Worm (Caenorhabditis elegans): Measurements from ENCODE around the gene aipr-1.

Gene aipr-1

ce11 chrII:6560291-6560690 lies 33.8 kb downstream of the aipr-1 start:
- TF ChIP-seq ztf-11 (tag; optimal IDR thresholded peaks at IDR 0.05) (no peak), nhr-28 (tag; optimal IDR thresholded peaks at IDR 0.05) (no peak), tlp-1 (tag; optimal IDR thresholded peaks at IDR 0.05) (no peak), alr-1 (tag; optimal IDR thresholded peaks at IDR 0.05; ENCODE audit: borderline replicate concordance) (no peak), efl-3 (GFP tag; optimal IDR thresholded peaks at IDR 0.05) (no peak)

DNA sequence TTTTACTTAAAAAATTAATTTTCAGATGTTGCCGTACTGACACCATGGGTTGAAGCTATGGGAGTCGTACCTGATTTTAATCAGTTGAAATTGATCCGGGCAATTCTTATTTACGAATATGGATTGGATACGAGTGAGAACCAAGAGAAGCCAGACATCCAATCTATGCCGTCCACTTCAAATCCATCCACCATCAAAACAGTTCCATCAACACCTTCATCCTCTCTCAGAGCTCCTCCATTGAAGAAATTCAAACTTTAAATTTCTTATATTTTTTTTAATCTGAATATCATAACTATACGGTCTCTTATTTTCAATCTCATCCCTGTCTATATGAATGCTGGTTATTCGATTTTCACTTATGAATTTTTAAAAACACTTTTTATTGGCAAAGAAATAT lies 35.2 kb downstream of the aipr-1 start:
- no peak for TF ChIP-seq efl-1 (optimal IDR thresholded peaks at IDR 0.05)
- TF ChIP-seq efl-1 (GFP tag; optimal IDR thresholded peaks at IDR 0.05 in 1 of 2), result peak in 1 of 2 experiments; percentile 14
- peak in 1 of 2 experiments; percentile 19 for TF ChIP-seq lin-35 (GFP tag; optimal IDR thresholded peaks at IDR 0.05)
- TF ChIP-seq nhr-47 (tag; optimal IDR thresholded peaks at IDR 0.05), result no peak
- TF ChIP-seq ama-1 (optimal IDR thresholded peaks at IDR 0.05), result peak; percentile 64

DNA sequence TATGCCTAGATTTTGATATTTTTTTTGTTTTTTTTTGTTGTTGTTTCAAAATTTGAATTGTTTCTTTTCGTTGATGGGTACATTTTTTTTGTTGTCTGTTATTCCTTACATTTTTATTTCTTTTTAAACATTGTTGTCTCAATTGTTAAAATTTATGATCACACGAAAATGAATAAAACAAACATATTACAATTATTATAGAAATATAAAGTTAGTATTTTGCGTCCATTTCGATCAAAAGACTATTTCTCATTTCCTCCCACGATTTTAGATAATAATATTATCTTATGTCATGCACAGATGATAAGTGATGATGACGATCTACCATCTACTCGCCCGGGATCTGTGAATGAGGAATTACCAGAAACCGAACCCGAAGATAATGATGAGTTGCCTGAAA lies 39.4 kb downstream of the aipr-1 start, which contains the start of gene wrn-1:
TSS of gene wrn-1 (plus strand) at position 301 of the 400 bp plus-strand sequence.
- TF ChIP-seq unc-98 (GFP tag; IDR thresholded peaks at IDR 0.05), result no peak
- TF ChIP-seq snpc-4 (tag; optimal IDR thresholded peaks at IDR 0.05), result no peak

DNA sequence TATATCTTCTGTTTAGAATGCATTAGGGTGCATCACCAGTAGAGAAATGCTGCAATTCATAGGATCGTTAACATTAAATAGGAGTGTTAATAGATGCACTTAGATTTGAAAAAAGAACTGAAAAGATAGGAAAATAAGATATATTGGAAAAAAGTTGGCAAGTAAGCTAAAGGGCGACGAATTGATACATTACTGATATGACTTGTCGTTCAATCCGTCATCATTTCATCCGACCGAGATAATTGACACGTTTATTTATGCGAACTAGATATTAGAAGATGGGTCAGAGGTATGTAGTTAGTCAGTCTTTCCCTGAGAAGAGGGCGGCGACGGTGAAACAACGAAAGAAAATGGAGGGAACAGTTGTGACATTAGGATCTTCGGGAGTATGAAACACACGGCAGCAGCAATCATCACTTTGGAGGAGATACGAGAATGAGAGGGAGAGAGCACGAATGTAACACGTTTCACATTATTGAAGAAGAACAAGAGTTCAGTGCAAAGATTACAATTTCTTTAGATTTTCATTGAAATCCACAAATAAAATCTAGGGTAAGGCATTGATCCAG lies 49.1 kb downstream of the aipr-1 start, which contains the start of gene lron-15:
TSS of gene lron-15 (minus strand) at position 51 of the 569 bp plus-strand sequence.
- TF ChIP-seq egl-27 (tag; optimal IDR thresholded peaks at IDR 0.05) (no peak), lin-14 (GFP tag; optimal IDR thresholded peaks at IDR 0.05) (peak; percentile 19), dpl-1 (GFP tag; optimal IDR thresholded peaks at IDR 0.05) (no peak), jun-1 (tag; optimal IDR thresholded peaks at IDR 0.05) (no peak), lin-35 (GFP tag; optimal IDR thresholded peaks at IDR 0.05) (no peak), hpl-2 (GFP tag; optimal IDR thresholded peaks at IDR 0.05) (no peak)
